Worm (Caenorhabditis elegans): ENCODE measurements around the gene C26B2.7.

DNA sequence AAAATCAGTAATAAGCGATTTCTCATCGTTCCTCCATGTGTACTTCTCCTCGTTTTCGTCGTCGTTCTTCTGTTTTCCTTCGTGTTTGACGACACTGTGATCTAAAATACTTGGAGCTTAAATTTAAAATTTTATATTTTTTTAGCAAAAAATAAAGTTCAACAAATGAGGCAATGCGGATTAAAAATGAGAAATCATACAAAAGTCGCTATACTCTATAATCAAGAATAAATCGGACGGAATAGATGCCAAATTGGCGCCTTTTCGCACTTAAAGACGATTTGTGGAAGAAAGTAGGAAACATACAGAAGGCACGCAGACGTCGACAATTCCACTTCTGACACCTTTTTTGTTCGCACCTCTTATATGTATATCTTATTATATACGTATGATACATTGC, 12.1 kb upstream of the C26B2.7 start, which contains the start of gene rig-4:
- TF ChIP-seq ama-1 (optimal IDR thresholded peaks at IDR 0.05) (no peak), F13C5.2 (tag; optimal IDR thresholded peaks at IDR 0.05) (no peak), flt-1 (GFP tag; IDR thresholded peaks at IDR 0.05) (no peak), ceh-13 (GFP tag; optimal IDR thresholded peaks at IDR 0.05) (no peak), tbx-37 (GFP tag; conservative IDR thresholded peaks at IDR 0.05) (no peak), sea-1 (GFP tag; conservative IDR thresholded peaks at IDR 0.05) (no peak), hnd-1 (tag; optimal IDR thresholded peaks at IDR 0.05) (no peak), ets-7 (tag; optimal IDR thresholded peaks at IDR 0.05) (no peak), B0310.2 (tag; optimal IDR thresholded peaks at IDR 0.05) (no peak)

Data from whole organism, early embryonic.